Fruit fly (Drosophila melanogaster) whole organism, wandering third instar larva: Measurements from ENCODE around the gene CG14891.

ENCODE experiments used
- Abd-B ChIP-seq: fragments of >200 bp; optimal IDR thresholded peaks from 2 replicates; lab custom pipeline; 2017; ENCODE audit warnings: missing biosample characterization, missing genetic modification characterization
- N ChIP-seq: fragments of >200 bp; optimal IDR thresholded peaks from 2 replicates; lab custom pipeline; 2018; ENCODE audit warnings: missing biosample characterization, missing external identifiers, missing genetic modification characterization
- Rel ChIP-seq, 2 experiments: fragments of 200-800 bp; sonication (Bioruptor generic) in 1 of 2; optimal IDR thresholded peaks; 2 replicates in 1 of 2; 3 replicates in 1 of 2; lab custom pipeline; 2016 to 2019; ENCODE audit warnings: mild to moderate bottlenecking in 2 of 2, missing biosample characterization in 2 of 2, missing genetic modification characterization in 2 of 2, moderate library complexity in 1 of 2
- brk ChIP-seq: fragments of 200-800 bp; sonication (Bioruptor generic); optimal IDR thresholded peaks from 2 replicates; lab custom pipeline; 2016; ENCODE audit warnings: missing biosample characterization, mild to moderate bottlenecking, missing genetic modification characterization
- dl ChIP-seq, 2 experiments: fragments of 175-275, 200-275 bp in 1 of 2; fragments of 200-275 bp in 1 of 2; sonication (Bioruptor generic); optimal IDR thresholded peaks; lab custom pipeline; 2018; ENCODE audit warnings: mild to moderate bottlenecking in 2 of 2, missing biosample characterization in 2 of 2, missing genetic modification characterization in 2 of 2, moderate library complexity in 2 of 2; ENCODE audit not compliant: partially characterized antibody in 2 of 2, insufficient read depth in 1 of 2
- lola ChIP-seq: fragments of >200 bp; optimal IDR thresholded peaks from 2 replicates; lab custom pipeline; 2017; ENCODE audit warnings: missing biosample characterization, missing genetic modification characterization
- pan ChIP-seq: fragments of >200 bp; optimal IDR thresholded peaks from 2 replicates; lab custom pipeline; 2017
- usp ChIP-seq: fragments of >200 bp; optimal IDR thresholded peaks from 2 replicates; lab custom pipeline; 2017; ENCODE audit warnings: missing biosample characterization, missing genetic modification characterization

dm6 chr3R:16564775-16565174 is 6.5 kb upstream of the CG14891 start:
- TF ChIP-seq usp, result no peak
- no peak for TF ChIP-seq N (GFP tag; lab: Kevin White, UChicago)
- no peak for TF ChIP-seq lola
- TF ChIP-seq brk (GFP tag; lab: Kevin White, UChicago), result no peak
- no peak for TF ChIP-seq Abd-B (GFP tag; lab: Kevin White, UChicago)
- TF ChIP-seq pan (lab: Kevin White, UChicago), result no peak
- TF ChIP-seq Rel (GFP tag; optimal IDR thresholded peaks at IDR 0.05; lab: Kevin White, UChicago), result no peak
- TF ChIP-seq Rel (tag; optimal IDR thresholded peaks at IDR 0.05; lab: Kevin White, UChicago), result no peak
- TF ChIP-seq dl (GFP tag; optimal IDR thresholded peaks at IDR 0.05; lab: Kevin White, UChicago; ENCODE audit: insufficient read depth in 1 of 2, partially characterized antibody in 2 of 2), result no peak
